Worm (Caenorhabditis elegans): ENCODE measurements around the gene nhr-171.

DNA sequence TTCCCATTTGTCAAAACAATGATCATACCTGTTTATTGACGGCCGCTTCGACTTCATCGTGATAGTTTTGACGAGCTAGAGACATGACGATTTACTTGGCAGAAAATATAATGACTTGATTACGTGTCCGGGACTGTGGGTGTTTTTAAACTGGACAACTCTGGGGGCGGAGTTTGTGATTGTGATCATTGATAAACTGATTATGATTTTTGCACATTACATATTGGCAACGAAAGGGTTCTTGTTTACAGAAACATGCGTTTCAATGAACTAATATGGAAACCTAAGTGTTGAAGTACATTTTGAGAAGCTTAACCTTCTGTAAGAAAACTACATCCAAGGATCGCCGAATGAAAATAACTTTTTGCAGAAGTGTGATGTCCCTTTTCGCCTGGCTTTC is 35.9 kb downstream of the nhr-171 start, which contains the start of gene ftn-1:
- TF ChIP-seq nhr-6 (tag; optimal IDR thresholded peaks at IDR 0.05) (no peak), unc-39 (tag; optimal IDR thresholded peaks at IDR 0.05) (no peak), skn-1 (tag; optimal IDR thresholded peaks at IDR 0.05) (no peak), aly-2 (tag; optimal IDR thresholded peaks at IDR 0.05) (no peak), nhr-11 (tag; optimal IDR thresholded peaks at IDR 0.05) (no peak), fos-1 (tag; optimal IDR thresholded peaks at IDR 0.05) (no peak), ZK546.5 (tag; optimal IDR thresholded peaks at IDR 0.05) (no peak), lsy-2 (tag; optimal IDR thresholded peaks at IDR 0.05) (no peak), unc-55 (GFP tag; optimal IDR thresholded peaks at IDR 0.05) (no peak), nhr-237 (tag; optimal IDR thresholded peaks at IDR 0.05) (no peak)
